Fruit fly (Drosophila melanogaster) whole organism, adult: ENCODE data around the gene Iyd.

Experiments
- CG11617 ChIP-seq: fragments of 200-800 bp; sonication (Bioruptor generic); optimal IDR thresholded peaks from 2 replicates; lab custom pipeline; 2017; ENCODE audit warnings: mild to moderate bottlenecking, missing biosample characterization, missing genetic modification reagents, missing genetic modification characterization
- CG12768 ChIP-seq: fragments of 200-800 bp; sonication (Bioruptor generic); optimal IDR thresholded peaks from 2 replicates; lab custom pipeline; 2017; ENCODE audit warnings: missing biosample characterization, missing genetic modification characterization, mild to moderate bottlenecking, moderate library complexity, missing genetic modification reagents
- CG14711 ChIP-seq: fragments of 200-800 bp; sonication (Bioruptor generic); optimal IDR thresholded peaks from 2 replicates; lab custom pipeline; 2018; ENCODE audit warnings: missing biosample characterization, mild to moderate bottlenecking, missing genetic modification characterization, moderate library complexity
- CG1620 ChIP-seq: fragments of 200-800 bp; sonication (Bioruptor generic); optimal IDR thresholded peaks from 2 replicates; lab custom pipeline; 2016; ENCODE audit warnings: missing biosample characterization, missing genetic modification characterization
- CG33017 ChIP-seq: fragments of 200-800 bp; sonication (Bioruptor generic); optimal IDR thresholded peaks from 2 replicates; lab custom pipeline; 2018; ENCODE audit warnings: missing biosample characterization, mild to moderate bottlenecking, missing genetic modification characterization, moderate library complexity
- CG5204 ChIP-seq: fragments of 200-800 bp; sonication (Bioruptor generic); optimal IDR thresholded peaks from 2 replicates; lab custom pipeline; 2016; ENCODE audit warnings: missing biosample characterization, missing genetic modification characterization
- CG7045 ChIP-seq: fragments of 200-800 bp; sonication (Bioruptor generic); optimal IDR thresholded peaks from 2 replicates; lab custom pipeline; 2017; ENCODE audit warnings: missing biosample characterization, mild to moderate bottlenecking, missing genetic modification characterization
- CG7101 ChIP-seq: fragments of 200-800 bp; sonication (Bioruptor generic); optimal IDR thresholded peaks from 2 replicates; lab custom pipeline; 2018; ENCODE audit warnings: missing biosample characterization, mild to moderate bottlenecking, missing genetic modification characterization, moderate library complexity
- Clk ChIP-seq: fragments of 200-800 bp; sonication (Bioruptor generic); optimal IDR thresholded peaks from 2 replicates; lab custom pipeline; 2017; ENCODE audit warnings: missing biosample characterization, missing genetic modification characterization
- Crg-1 ChIP-seq: fragments of 200-800 bp; sonication (Bioruptor generic); optimal IDR thresholded peaks from 2 replicates; lab custom pipeline; 2016; ENCODE audit warnings: missing biosample characterization, missing genetic modification characterization
- Hr96 ChIP-seq: fragments of 200-800 bp; sonication (Bioruptor generic); optimal IDR thresholded peaks from 2 replicates; lab custom pipeline; 2016; ENCODE audit warnings: missing biosample characterization, missing genetic modification characterization
- Mnt ChIP-seq: fragments of 200-800 bp; sonication (Bioruptor generic); optimal IDR thresholded peaks from 2 replicates; lab custom pipeline; 2016; ENCODE audit warnings: missing biosample characterization, mild to moderate bottlenecking, missing genetic modification characterization
- bab1 ChIP-seq: fragments of 200-800 bp; sonication (Bioruptor generic); optimal IDR thresholded peaks from 3 replicates; lab custom pipeline; 2019; ENCODE audit warnings: missing biosample characterization, mild to moderate bottlenecking, missing genetic modification characterization, moderate library complexity
- cic ChIP-seq: fragments of 200-800 bp; sonication (Bioruptor generic); optimal IDR thresholded peaks from 2 replicates; lab custom pipeline; 2017; ENCODE audit warnings: missing biosample characterization, mild to moderate bottlenecking, missing genetic modification characterization, moderate library complexity
- cnc ChIP-seq, 2 experiments: fragments of >200 bp; optimal IDR thresholded peaks; 2 replicates each; lab custom pipeline; 2017
- kay ChIP-seq: fragments of 200-800 bp; sonication (Bioruptor generic); peaks from one replicate; lab custom pipeline; 2016; ENCODE audit warnings: missing biosample characterization, missing genetic modification characterization, borderline replicate concordance
- ovo ChIP-seq: fragments of 200-800 bp; sonication (Bioruptor generic); optimal IDR thresholded peaks from 2 replicates; lab custom pipeline; 2016; ENCODE audit warnings: missing biosample characterization, missing genetic modification characterization
- pad ChIP-seq: fragments of 200-800 bp; sonication (Bioruptor generic); optimal IDR thresholded peaks from 3 replicates; lab custom pipeline; 2017; ENCODE audit warnings: missing biosample characterization, missing genetic modification characterization, mild to moderate bottlenecking, moderate library complexity, missing genetic modification reagents
- tj ChIP-seq: fragments of 200-800 bp; sonication (Bioruptor generic); optimal IDR thresholded peaks from 3 replicates; lab custom pipeline; 2017; ENCODE audit warnings: missing biosample characterization, mild to moderate bottlenecking, missing genetic modification characterization, moderate library complexity
- toe ChIP-seq: fragments of 200-800 bp; sonication (Bioruptor generic); optimal IDR thresholded peaks from 2 replicates; lab custom pipeline; 2016; ENCODE audit warnings: missing biosample characterization, missing genetic modification characterization

Iyd gene

dm6 chr3L:11052760-11053259 is 43.2 kb downstream of the Iyd start:
- no peak for TF ChIP-seq Clk (GFP tag; lab: Kevin White, UChicago)
- TF ChIP-seq Hr96: no peak
- TF ChIP-seq CG7101 (tag; lab: Kevin White, UChicago): no peak
- no peak for TF ChIP-seq bab1 (GFP tag; lab: Kevin White, UChicago)
- TF ChIP-seq CG14711 (tag; lab: Kevin White, UChicago): no peak
- TF ChIP-seq toe: no peak
- TF ChIP-seq pad (GFP tag; lab: Kevin White, UChicago): no peak
- no peak for TF ChIP-seq CG12768
- no peak for TF ChIP-seq CG7045 (GFP tag; lab: Kevin White, UChicago)
- no peak for TF ChIP-seq Mnt (GFP tag; lab: Kevin White, UChicago)
- no peak for TF ChIP-seq CG1620 (GFP tag; lab: Kevin White, UChicago)
- no peak for TF ChIP-seq CG33017 (tag; lab: Kevin White, UChicago)

DNA sequence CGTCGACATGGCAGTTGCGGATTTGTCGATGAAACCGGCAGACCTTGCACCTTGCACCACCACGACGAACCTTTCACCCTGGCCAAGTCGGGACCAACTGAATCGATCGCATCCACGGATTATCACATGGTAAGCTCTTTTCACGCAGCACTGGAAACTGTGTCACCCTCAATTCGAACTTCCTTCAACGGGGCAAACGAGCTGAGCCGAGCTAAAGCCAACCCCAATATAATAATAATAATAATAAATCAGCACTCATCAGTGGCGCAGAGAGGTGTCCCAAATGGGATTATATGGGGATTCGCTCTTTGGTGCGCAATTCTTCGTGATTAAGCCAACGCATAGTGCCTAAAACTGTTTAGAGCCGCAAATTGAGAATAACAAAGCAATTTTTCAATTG is 44.8 kb downstream of the Iyd start, which contains the start of gene CG43693:
CG43693 (minus strand) TSS at position 101 of the 400 bp plus-strand sequence.
- no peak for TF ChIP-seq tj (GFP tag; lab: Kevin White, UChicago)
- no peak for TF ChIP-seq Crg-1 (GFP tag; lab: Kevin White, UChicago)
- no peak for TF ChIP-seq pad (GFP tag; lab: Kevin White, UChicago)
- TF ChIP-seq cnc (optimal IDR thresholded peaks at IDR 0.05; lab: Kevin White, UChicago): no peak
- no peak for TF ChIP-seq Clk (GFP tag; lab: Kevin White, UChicago)
- no peak for TF ChIP-seq CG7101 (tag; lab: Kevin White, UChicago)
- TF ChIP-seq bab1 (GFP tag; lab: Kevin White, UChicago): no peak
- no peak for TF ChIP-seq Hr96
- TF ChIP-seq CG7045 (GFP tag; lab: Kevin White, UChicago): no peak
- TF ChIP-seq ovo (GFP tag; lab: Kevin White, UChicago): no peak

- TF ChIP-seq tj (GFP tag; lab: Kevin White, UChicago): no peak
- peak; percentile 40 for TF ChIP-seq CG33017 (tag; lab: Kevin White, UChicago)
- TF ChIP-seq CG7101 (tag; lab: Kevin White, UChicago): peak; percentile 47
- TF ChIP-seq cnc (optimal IDR thresholded peaks at IDR 0.05; lab: Kevin White, UChicago): no peak
- TF ChIP-seq toe: no peak
- TF ChIP-seq Crg-1 (GFP tag; lab: Kevin White, UChicago): peak; percentile 65
- peak; percentile 35 for TF ChIP-seq Mnt (GFP tag; lab: Kevin White, UChicago)
- peak; percentile 79 for TF ChIP-seq CG7045 (GFP tag; lab: Kevin White, UChicago)
- peak; percentile 13 for TF ChIP-seq CG14711 (tag; lab: Kevin White, UChicago)
- TF ChIP-seq Clk (GFP tag; lab: Kevin White, UChicago): no peak
- TF ChIP-seq CG12768: peak; percentile 62
- peak; percentile 25 for TF ChIP-seq CG11617 (GFP tag; lab: Kevin White, UChicago)
- TF ChIP-seq bab1 (GFP tag; lab: Kevin White, UChicago): no peak
- peak; percentile 28 for TF ChIP-seq CG5204 (GFP tag; lab: Kevin White, UChicago)
- TF ChIP-seq cic: peak; percentile 71
- peak; percentile 41 for TF ChIP-seq ovo (GFP tag; lab: Kevin White, UChicago)
- no peak for TF ChIP-seq kay (GFP tag; lab: Kevin White, UChicago)
- peak; percentile 6 for TF ChIP-seq CG1620 (GFP tag; lab: Kevin White, UChicago)
- TF ChIP-seq Hr96: peak; percentile 2
- TF ChIP-seq pad (GFP tag; lab: Kevin White, UChicago): peak; percentile 43
Observed at dm6 chr3L:11049414-11049813, 46.6 kb downstream of the Iyd start.

- TF ChIP-seq CG5204 (GFP tag; lab: Kevin White, UChicago): peak; percentile 18
- peak; percentile 1 for TF ChIP-seq CG12768
- peak; percentile 57 for TF ChIP-seq CG7101 (tag; lab: Kevin White, UChicago)
- TF ChIP-seq toe: peak; percentile 20
- TF ChIP-seq tj (GFP tag; lab: Kevin White, UChicago): no peak
- peak; percentile 49 for TF ChIP-seq CG1620 (GFP tag; lab: Kevin White, UChicago)
- no peak for TF ChIP-seq CG33017 (tag; lab: Kevin White, UChicago)
- TF ChIP-seq Crg-1 (GFP tag; lab: Kevin White, UChicago): peak; percentile 49
- peak; percentile 31 for TF ChIP-seq Mnt (GFP tag; lab: Kevin White, UChicago)
- TF ChIP-seq ovo (GFP tag; lab: Kevin White, UChicago): peak; percentile 66
- TF ChIP-seq cic: no peak
- TF ChIP-seq bab1 (GFP tag; lab: Kevin White, UChicago): peak; percentile 89
- no peak for TF ChIP-seq CG11617 (GFP tag; lab: Kevin White, UChicago)
- TF ChIP-seq Clk (GFP tag; lab: Kevin White, UChicago): no peak
- peak; percentile 64 for TF ChIP-seq pad (GFP tag; lab: Kevin White, UChicago)
- no peak for TF ChIP-seq CG7045 (GFP tag; lab: Kevin White, UChicago)
- TF ChIP-seq Hr96: peak; percentile 68
- TF ChIP-seq cnc (optimal IDR thresholded peaks at IDR 0.05; lab: Kevin White, UChicago): no peak
Observed at dm6 chr3L:11047877-11048276, 48.2 kb downstream of the Iyd start.

DNA sequence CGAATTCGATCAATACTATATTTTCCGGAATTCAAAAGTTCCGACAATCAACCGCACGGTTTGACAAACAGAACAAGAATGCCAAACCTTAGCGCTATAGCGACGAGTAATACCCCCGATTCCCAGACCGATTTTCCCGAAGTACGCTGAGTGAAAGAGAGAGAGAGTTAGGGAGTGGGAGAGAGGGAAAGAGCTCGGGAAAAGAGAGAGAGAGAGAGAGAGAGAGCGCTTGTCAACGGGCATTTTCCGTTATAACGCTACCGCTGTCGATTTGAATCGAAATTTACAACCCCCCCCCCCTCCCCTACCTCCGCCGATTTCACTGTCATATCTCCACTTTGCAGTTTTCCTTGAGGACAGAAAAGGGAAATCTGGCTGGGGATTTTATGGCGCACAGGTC is 49.5 kb downstream of the Iyd start:
- TF ChIP-seq CG7101 (tag; lab: Kevin White, UChicago) (peak; percentile 27), CG12768 (peak; percentile 9), Mnt (GFP tag; lab: Kevin White, UChicago) (peak; percentile 17), ovo (GFP tag; lab: Kevin White, UChicago) (peak; percentile 68), tj (GFP tag; lab: Kevin White, UChicago) (peak; percentile 45), CG7045 (GFP tag; lab: Kevin White, UChicago) (no peak), CG11617 (GFP tag; lab: Kevin White, UChicago) (no peak), pad (GFP tag; lab: Kevin White, UChicago) (peak; percentile 7), Crg-1 (GFP tag; lab: Kevin White, UChicago) (peak; percentile 35), cic (no peak), CG5204 (GFP tag; lab: Kevin White, UChicago) (no peak), bab1 (GFP tag; lab: Kevin White, UChicago) (peak; percentile 53), CG1620 (GFP tag; lab: Kevin White, UChicago) (no peak), cnc (optimal IDR thresholded peaks at IDR 0.05; lab: Kevin White, UChicago) (no peak), toe (no peak), CG33017 (tag; lab: Kevin White, UChicago) (peak; percentile 2)
